Worm (Caenorhabditis elegans) whole organism, early embryonic: ENCODE measurements around the gene ogr-2.
"Not testable (repeated sequence)": the region's sequence is repeated elsewhere in the genome, so short reads cannot be mapped to it uniquely, and the experiment has no call there.

ENCODE experiments used
- B0310.2 ChIP-seq: sonication (generic microtip); optimal IDR thresholded peaks from 2 replicates; lab custom pipeline; 2016; ENCODE audit warnings: mild to moderate bottlenecking, missing genetic modification characterization, missing compliant biosample characterization
- F13C5.2 ChIP-seq: sonication (generic microtip); optimal IDR thresholded peaks from 2 replicates; lab custom pipeline; 2017; ENCODE audit warnings: mild to moderate bottlenecking, missing genetic modification characterization, inconsistent platforms, missing compliant biosample characterization
- aly-1 ChIP-seq: sonication (generic microtip); optimal IDR thresholded peaks from 2 replicates; lab custom pipeline; 2016; ENCODE audit warnings: missing genetic modification characterization, missing compliant biosample characterization
- ama-1 ChIP-seq: fragments of 150-350 bp; optimal IDR thresholded peaks from 2 replicates; lab custom pipeline; 2014
- ceh-13 ChIP-seq: fragments of 200-800 bp; sonication (Bioruptor generic); optimal IDR thresholded peaks from 2 replicates; lab custom pipeline; 2018; ENCODE audit warnings: mild to moderate bottlenecking, missing genetic modification characterization, missing compliant biosample characterization
- ceh-36 ChIP-seq: sonication (generic microtip); optimal IDR thresholded peaks from 2 replicates; lab custom pipeline; 2016; ENCODE audit warnings: missing genetic modification characterization, inconsistent platforms, missing compliant biosample characterization
- ets-7 ChIP-seq: sonication (generic microtip); optimal IDR thresholded peaks from 2 replicates; lab custom pipeline; 2016; ENCODE audit warnings: missing genotype, missing genetic modification characterization, missing compliant biosample characterization
- flt-1 ChIP-seq: fragments of 200-800 bp; sonication (Bioruptor generic); IDR thresholded peaks from 2 replicates; pipeline ENCODE4 v1.3.6; 2022; ENCODE audit warnings: missing genetic modification characterization, missing compliant biosample characterization
- hmbx-1 ChIP-seq: sonication (generic microtip); optimal IDR thresholded peaks from 2 replicates; lab custom pipeline; 2016; ENCODE audit warnings: mild to moderate bottlenecking, missing genetic modification characterization, missing compliant biosample characterization
- hmg-4 ChIP-seq: fragments of 200-800 bp; sonication (Bioruptor generic); optimal IDR thresholded peaks from 2 replicates; lab custom pipeline; 2018; ENCODE audit warnings: mild to moderate bottlenecking, missing genetic modification characterization, missing compliant biosample characterization
- hnd-1 ChIP-seq: sonication (generic microtip); optimal IDR thresholded peaks from 2 replicates; lab custom pipeline; 2016; ENCODE audit warnings: missing genetic modification characterization, missing compliant biosample characterization
- pes-1 ChIP-seq: fragments of 200-800 bp; sonication (Bioruptor generic); IDR thresholded peaks from 2 replicates; pipeline ENCODE4 v1.3.6; 2022; ENCODE audit warnings: missing genetic modification reagents, missing genetic modification characterization, missing compliant biosample characterization
- scrt-1 ChIP-seq: fragments of 200-800 bp; sonication (Bioruptor generic); IDR thresholded peaks from 2 replicates; pipeline ENCODE4 v1.3.6; 2022; ENCODE audit warnings: missing genetic modification characterization, missing compliant biosample characterization
- sea-1 ChIP-seq: fragments of 200-800 bp; sonication (Bioruptor generic); conservative IDR thresholded peaks from 2 replicates; pipeline ENCODE4 v1.3.6; 2022; ENCODE audit warnings: missing genetic modification characterization, missing compliant biosample characterization
- tbx-11 ChIP-seq: fragments of 200-800 bp; sonication (Bioruptor generic); IDR thresholded peaks from 2 replicates; pipeline ENCODE4 v1.3.6; 2022; ENCODE audit warnings: missing genetic modification characterization, missing compliant biosample characterization
- tbx-37 ChIP-seq: fragments of 200-800 bp; sonication (Bioruptor generic); conservative IDR thresholded peaks from 2 replicates; pipeline ENCODE4 v1.3.6; 2022; ENCODE audit warnings: missing genetic modification reagents, missing genetic modification characterization, missing compliant biosample characterization
- tra-4 ChIP-seq: sonication (generic microtip); optimal IDR thresholded peaks from 2 replicates; lab custom pipeline; 2017; ENCODE audit warnings: missing genetic modification characterization, missing compliant biosample characterization

ogr-2 gene

ce11 chrII:10040834-10041233 is at the start of gene ogr-2:
Gene ogr-2, plus strand, starts transcription at chrII:10041134.
- TF ChIP-seq flt-1 (GFP tag; lab: Robert Waterston, UW): no peak
- no peak for TF ChIP-seq sea-1
- TF ChIP-seq hnd-1 (tag; lab: Kevin White, UChicago): no peak
- no peak for TF ChIP-seq aly-1 (tag; lab: Kevin White, UChicago)
- TF ChIP-seq scrt-1 (GFP tag; lab: Robert Waterston, UW): no peak
- no peak for TF ChIP-seq pes-1 (GFP tag; lab: Robert Waterston, UW)
- TF ChIP-seq tbx-11 (GFP tag; lab: Robert Waterston, UW): no peak
- no peak for TF ChIP-seq ets-7 (tag; lab: Kevin White, UChicago)
- TF ChIP-seq ama-1 (lab: Kevin White, UChicago): no peak
- no peak for TF ChIP-seq hmg-4 (GFP tag; lab: Kevin White, UChicago)
- no peak for TF ChIP-seq tra-4
- no peak for TF ChIP-seq hmbx-1
- no peak for TF ChIP-seq B0310.2 (tag; lab: Kevin White, UChicago)
- TF ChIP-seq F13C5.2: no peak
- TF ChIP-seq ceh-36 (tag; lab: Kevin White, UChicago): no peak
- no peak for TF ChIP-seq tbx-37 (GFP tag; lab: Robert Waterston, UW)
- TF ChIP-seq ceh-13 (GFP tag; lab: Kevin White, UChicago): no peak

DNA sequence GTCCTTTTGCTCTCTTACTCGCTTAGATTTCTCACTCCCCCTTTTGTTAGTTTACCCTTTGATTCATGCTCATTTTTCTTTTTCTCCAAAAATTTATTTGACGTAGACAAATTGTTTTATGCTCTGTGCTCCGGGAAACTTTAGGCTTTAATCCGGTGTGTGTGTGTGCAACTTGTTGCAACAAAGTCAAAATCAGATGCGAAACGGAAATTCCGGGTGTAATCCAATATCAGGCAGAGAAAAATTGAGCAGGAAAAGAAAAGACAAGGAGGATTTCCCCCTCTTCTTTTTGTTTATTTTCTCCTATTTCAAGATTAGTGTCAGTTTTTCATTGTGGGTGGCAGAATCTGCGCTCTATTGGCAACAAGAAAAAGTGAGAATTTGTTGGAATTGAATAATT is 48.5 kb upstream of the ogr-2 start:
- TF ChIP-seq tbx-11 (GFP tag; lab: Robert Waterston, UW) (no peak), hmbx-1 (no peak), sea-1 (no peak), hmg-4 (GFP tag; lab: Kevin White, UChicago) (no peak), B0310.2 (tag; lab: Kevin White, UChicago) (no peak), pes-1 (GFP tag; lab: Robert Waterston, UW) (no peak), hnd-1 (tag; lab: Kevin White, UChicago) (no peak), tra-4 (no peak)

DNA sequence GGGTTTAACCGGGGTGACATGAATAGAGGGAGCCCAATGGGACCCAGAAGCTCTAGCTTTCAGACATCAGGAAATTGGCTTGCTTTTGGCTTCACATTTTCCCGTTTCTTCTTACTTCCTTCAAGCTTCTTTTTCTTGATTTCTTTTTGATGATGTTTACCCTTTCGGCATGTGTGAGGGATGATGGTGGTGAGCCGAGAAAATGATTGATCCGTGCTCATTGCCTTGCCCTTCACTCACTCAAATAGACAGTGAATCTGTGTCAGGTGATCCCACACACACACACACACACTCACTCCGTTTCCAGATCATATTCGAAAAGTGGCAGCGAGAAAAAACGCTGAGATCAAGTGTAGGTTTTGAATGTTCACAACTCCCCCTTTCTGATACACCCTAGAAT is 46.3 kb upstream of the ogr-2 start:
- no peak for TF ChIP-seq aly-1 (tag; lab: Kevin White, UChicago)
- no peak for TF ChIP-seq hmbx-1
- TF ChIP-seq ets-7 (tag; lab: Kevin White, UChicago): no peak

DNA sequence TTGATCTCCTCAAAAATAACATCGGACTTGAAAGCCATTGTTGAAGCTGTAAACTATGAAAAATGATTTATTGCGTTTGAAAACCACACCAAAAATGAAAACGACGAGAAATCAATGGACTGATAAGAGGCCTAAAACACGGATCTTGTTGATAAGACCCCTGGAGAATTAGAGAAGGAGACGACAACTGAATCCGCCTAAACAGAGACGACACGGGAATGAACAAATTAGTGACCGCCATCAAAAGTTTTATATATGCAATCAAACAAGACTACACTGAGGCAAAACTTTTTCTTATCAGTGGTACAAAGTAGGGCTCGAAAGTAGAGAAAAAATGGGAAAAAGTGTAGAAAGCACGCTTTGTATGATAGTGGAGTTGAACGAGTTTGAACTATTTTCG is 39.9 kb upstream of the ogr-2 start, which contains the start of gene nlt-1:
nlt-1 (minus strand) TSS at position 78 of the 400 bp plus-strand sequence.
- TF ChIP-seq tbx-37 (GFP tag; lab: Robert Waterston, UW) (no peak), ets-7 (tag; lab: Kevin White, UChicago) (no peak), F13C5.2 (no peak), ama-1 (lab: Kevin White, UChicago) (no peak), aly-1 (tag; lab: Kevin White, UChicago) (no peak), hmbx-1 (no peak), sea-1 (no peak), hnd-1 (tag; lab: Kevin White, UChicago) (no peak), pes-1 (GFP tag; lab: Robert Waterston, UW) (no peak), scrt-1 (GFP tag; lab: Robert Waterston, UW) (no peak), hmg-4 (GFP tag; lab: Kevin White, UChicago) (no peak), ceh-36 (tag; lab: Kevin White, UChicago) (no peak), tbx-11 (GFP tag; lab: Robert Waterston, UW) (no peak), B0310.2 (tag; lab: Kevin White, UChicago) (no peak)

- TF ChIP-seq ceh-36 (tag; lab: Kevin White, UChicago) (no peak), aly-1 (tag; lab: Kevin White, UChicago) (no peak), F13C5.2 (no peak), tbx-11 (GFP tag; lab: Robert Waterston, UW) (no peak), hmg-4 (GFP tag; lab: Kevin White, UChicago) (no peak), ets-7 (tag; lab: Kevin White, UChicago) (no peak), hnd-1 (tag; lab: Kevin White, UChicago) (no peak), sea-1 (no peak), ama-1 (lab: Kevin White, UChicago) (no peak), ceh-13 (GFP tag; lab: Kevin White, UChicago) (no peak)
Measured at ce11 chrII:10001546-10001945, 39.4 kb upstream of the ogr-2 start, which contains the start of gene ZK892.3. Gene ZK892.3, plus strand, starts transcription at chrII:10001846.

DNA sequence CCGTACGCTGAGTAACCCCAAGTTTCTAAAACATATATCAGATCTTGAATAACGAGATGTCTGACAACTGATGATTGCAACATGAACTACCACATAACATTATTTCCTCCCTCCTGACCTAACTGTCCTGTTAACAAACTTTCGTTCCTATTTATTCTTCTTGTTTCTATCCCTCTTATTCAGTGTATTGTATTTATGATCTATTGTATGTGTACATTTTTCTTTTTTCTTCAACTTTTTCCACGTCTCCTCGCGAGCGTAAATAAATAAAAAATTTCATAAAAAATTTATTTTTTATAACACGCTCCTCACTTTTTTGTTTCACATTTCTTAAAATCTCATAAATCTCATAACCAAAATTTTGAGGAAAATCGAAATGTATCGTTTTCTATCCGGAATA is 34.7 kb upstream of the ogr-2 start, which contains the start of gene ZK892.4:
ZK892.4 (plus strand) TSS at position 301 of the 400 bp plus-strand sequence.
- TF ChIP-seq tbx-37 (GFP tag; lab: Robert Waterston, UW); scrt-1 (GFP tag; lab: Robert Waterston, UW); F13C5.2: not testable (repeated sequence)

DNA sequence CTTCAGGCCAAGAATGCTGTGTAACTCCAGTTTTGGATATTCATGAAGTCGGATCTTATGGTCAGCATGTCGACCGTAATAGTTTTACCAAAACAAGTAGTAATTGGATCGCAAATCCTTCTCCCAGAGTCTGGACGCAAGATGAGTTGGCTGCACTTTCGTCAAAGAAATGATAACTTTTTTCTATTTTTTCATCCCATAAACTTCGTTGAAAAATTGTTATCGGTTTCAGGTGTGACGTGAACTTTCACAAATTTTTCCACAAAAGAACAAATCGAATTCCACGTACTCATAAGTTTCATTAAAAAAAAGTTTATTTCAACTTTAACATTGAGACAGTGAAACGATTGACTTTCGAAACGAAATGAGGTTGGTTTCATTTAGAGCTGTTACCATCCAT is 33.0 kb upstream of the ogr-2 start, which contains the start of gene ZK892.5:
ZK892.5 (plus strand) TSS at position 301 of the 400 bp plus-strand sequence.
- no peak for TF ChIP-seq tra-4
- TF ChIP-seq pes-1 (GFP tag; lab: Robert Waterston, UW): no peak
- no peak for TF ChIP-seq hnd-1 (tag; lab: Kevin White, UChicago)
- TF ChIP-seq ets-7 (tag; lab: Kevin White, UChicago): no peak
- TF ChIP-seq sea-1: no peak
- TF ChIP-seq scrt-1 (GFP tag; lab: Robert Waterston, UW): no peak
- no peak for TF ChIP-seq F13C5.2
- no peak for TF ChIP-seq ama-1 (lab: Kevin White, UChicago)

DNA sequence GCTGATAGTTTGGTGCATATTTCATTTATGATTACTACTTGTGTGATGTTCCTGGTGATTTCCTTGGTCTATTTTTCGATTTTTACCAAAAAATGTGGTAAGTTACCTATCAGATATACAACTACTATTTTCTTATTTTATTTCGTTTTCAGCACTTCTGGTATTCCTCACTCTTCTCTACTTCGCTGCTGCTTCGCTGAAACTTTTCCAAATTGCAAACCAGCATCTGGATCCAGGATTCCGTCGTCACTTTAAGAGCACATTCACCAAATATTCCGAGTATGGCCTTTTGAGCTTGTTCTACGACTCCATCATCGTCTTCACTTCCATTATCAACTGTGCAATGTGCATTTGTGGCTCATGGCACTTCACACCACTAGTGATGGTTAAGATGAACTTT is 32.4 kb upstream of the ogr-2 start:
- TF ChIP-seq ets-7 (tag; lab: Kevin White, UChicago) (no peak), ceh-36 (tag; lab: Kevin White, UChicago) (no peak), F13C5.2 (no peak), tbx-11 (GFP tag; lab: Robert Waterston, UW) (no peak), tbx-37 (GFP tag; lab: Robert Waterston, UW) (no peak), hnd-1 (tag; lab: Kevin White, UChicago) (no peak), ama-1 (lab: Kevin White, UChicago) (no peak), sea-1 (no peak), aly-1 (tag; lab: Kevin White, UChicago) (no peak), ceh-13 (GFP tag; lab: Kevin White, UChicago) (no peak), hmbx-1 (no peak), scrt-1 (GFP tag; lab: Robert Waterston, UW) (no peak), flt-1 (GFP tag; lab: Robert Waterston, UW) (no peak), B0310.2 (tag; lab: Kevin White, UChicago) (no peak), pes-1 (GFP tag; lab: Robert Waterston, UW) (no peak), tra-4 (no peak), hmg-4 (GFP tag; lab: Kevin White, UChicago) (no peak)
